Fruit fly (Drosophila melanogaster): Measurements from ENCODE around the gene CG46306.

CG46306 gene

dm6 chrX:16811213-16811749, 24.0 kb downstream of the CG46306 start, which contains the start of gene CG4829:
Gene CG4829, plus strand, starts transcription at chrX:16811699.
- TF ChIP-seq Sp1 (GFP tag; optimal IDR thresholded peaks at IDR 0.05) (peak; percentile 14), Vsx2 (GFP tag; optimal IDR thresholded peaks at IDR 0.05; ENCODE audit: partially characterized antibody) (no peak), foxo (GFP tag; optimal IDR thresholded peaks at IDR 0.05) (peak in 1 of 2 experiments; percentile 42), CG9705 (GFP tag; optimal IDR thresholded peaks at IDR 0.05) (no peak), sv (GFP tag; optimal IDR thresholded peaks at IDR 0.05) (peak; percentile 54), GATAd (GFP tag; optimal IDR thresholded peaks at IDR 0.05) (no peak), CG32264 (GFP tag; optimal IDR thresholded peaks at IDR 0.05) (no peak), Hr83 (GFP tag; optimal IDR thresholded peaks at IDR 0.05; ENCODE audit: poor library complexity, severe bottlenecking) (no peak), h (GFP tag; optimal IDR thresholded peaks at IDR 0.05) (peak; percentile 65), jim (GFP tag; optimal IDR thresholded peaks at IDR 0.05) (no peak), Rel (GFP tag; optimal IDR thresholded peaks at IDR 0.05) (no peak), Rel (tag; optimal IDR thresholded peaks at IDR 0.05) (no peak), dmrt93B (GFP tag; optimal IDR thresholded peaks at IDR 0.05) (peak; percentile 32), br (GFP tag; optimal IDR thresholded peaks at IDR 0.05) (peak; percentile 31), Hnf4 (GFP tag; optimal IDR thresholded peaks at IDR 0.05) (no peak), CrebA (GFP tag; optimal IDR thresholded peaks at IDR 0.05; ENCODE audit: borderline replicate concordance) (no peak), N (GFP tag; optimal IDR thresholded peaks at IDR 0.05) (no peak), brk (GFP tag; optimal IDR thresholded peaks at IDR 0.05) (no peak), dsf (GFP tag; optimal IDR thresholded peaks at IDR 0.05; ENCODE audit: borderline replicate concordance) (no peak), HLH106 (tag; optimal IDR thresholded peaks at IDR 0.05) (peak; percentile 64), Mio (GFP tag; optimal IDR thresholded peaks at IDR 0.05) (no peak), OdsH (GFP tag; optimal IDR thresholded peaks at IDR 0.05) (peak; percentile 9), fru (GFP tag; optimal IDR thresholded peaks at IDR 0.05) (peak; percentile 40), pan (optimal IDR thresholded peaks at IDR 0.05) (no peak), sage (GFP tag; optimal IDR thresholded peaks at IDR 0.05) (no peak), woc (GFP tag; optimal IDR thresholded peaks at IDR 0.05) (no peak), psq (GFP tag; optimal IDR thresholded peaks at IDR 0.05) (no peak), lola (GFP tag; optimal IDR thresholded peaks at IDR 0.05) (no peak), dl (GFP tag; optimal IDR thresholded peaks at IDR 0.05; ENCODE audit: insufficient read depth in 1 of 2, partially characterized antibody in 2 of 2) (no peak), ey (GFP tag; optimal IDR thresholded peaks at IDR 0.05) (peak; percentile 33), Abd-B (GFP tag; optimal IDR thresholded peaks at IDR 0.05) (no peak), usp (GFP tag; optimal IDR thresholded peaks at IDR 0.05) (no peak), Myc (optimal IDR thresholded peaks at IDR 0.05) (no peak), tai (GFP tag; optimal IDR thresholded peaks at IDR 0.05) (no peak), Jra (GFP tag; optimal IDR thresholded peaks at IDR 0.05) (no peak), Dfd (GFP tag; optimal IDR thresholded peaks at IDR 0.05) (no peak), Hr78 (GFP tag; optimal IDR thresholded peaks at IDR 0.05) (no peak), rgr (GFP tag; optimal IDR thresholded peaks at IDR 0.05) (peak; percentile 40), Dif (GFP tag; optimal IDR thresholded peaks at IDR 0.05; ENCODE audit: partially characterized antibody) (no peak)

DNA sequence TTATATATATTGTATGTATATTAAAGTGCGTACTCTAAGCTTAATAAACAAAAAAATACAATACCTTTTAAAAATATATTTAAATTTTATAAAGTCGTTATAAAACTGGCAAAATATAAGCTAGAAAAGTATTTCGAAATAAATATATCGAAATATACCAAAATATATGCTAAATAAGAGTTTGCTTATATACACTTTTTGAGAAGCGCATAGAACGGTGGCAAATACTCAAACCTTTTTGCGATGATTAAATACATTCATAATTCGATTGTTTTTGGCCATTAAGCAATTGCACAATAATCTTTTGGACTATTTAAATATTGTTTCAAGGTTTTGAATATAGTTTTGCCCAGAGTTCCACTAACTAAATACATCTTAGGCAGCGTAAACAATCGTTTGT, 26.2 kb downstream of the CG46306 start:
- TF ChIP-seq ey (GFP tag; optimal IDR thresholded peaks at IDR 0.05) (no peak), Dfd (GFP tag; optimal IDR thresholded peaks at IDR 0.05) (no peak), sage (GFP tag; optimal IDR thresholded peaks at IDR 0.05) (no peak), Hr78 (GFP tag; optimal IDR thresholded peaks at IDR 0.05) (no peak), Vsx2 (GFP tag; optimal IDR thresholded peaks at IDR 0.05; ENCODE audit: partially characterized antibody) (no peak)

DNA sequence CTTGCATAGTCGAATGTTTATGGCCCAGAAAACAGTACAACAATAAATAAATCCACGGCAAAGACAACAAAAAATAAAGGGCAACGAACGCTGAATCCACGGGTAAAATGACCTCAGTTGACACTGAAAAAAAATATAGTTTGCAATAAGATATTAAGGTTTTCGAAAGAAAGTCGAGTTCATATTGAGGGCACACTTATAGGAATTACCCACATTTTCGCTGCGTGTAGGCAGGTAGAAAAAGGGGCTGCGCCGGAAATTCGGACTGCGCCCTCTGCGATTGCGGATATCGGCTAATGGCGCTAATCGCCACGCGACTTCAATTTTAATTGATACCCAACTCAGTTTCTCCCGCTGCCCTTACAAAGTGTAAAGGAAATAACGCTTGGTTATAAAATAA, 26.7 kb downstream of the CG46306 start:
- no peak for TF ChIP-seq h (GFP tag; optimal IDR thresholded peaks at IDR 0.05)
- TF ChIP-seq foxo (GFP tag; optimal IDR thresholded peaks at IDR 0.05) = no peak
- TF ChIP-seq jim (GFP tag; optimal IDR thresholded peaks at IDR 0.05) = no peak
- no peak for TF ChIP-seq CG9705 (GFP tag; optimal IDR thresholded peaks at IDR 0.05)
- no peak for TF ChIP-seq sage (GFP tag; optimal IDR thresholded peaks at IDR 0.05)
- TF ChIP-seq Mio (GFP tag; optimal IDR thresholded peaks at IDR 0.05) = no peak
- no peak for TF ChIP-seq usp (GFP tag; optimal IDR thresholded peaks at IDR 0.05)
- no peak for TF ChIP-seq lola (GFP tag; optimal IDR thresholded peaks at IDR 0.05)
- TF ChIP-seq Hnf4 (GFP tag; optimal IDR thresholded peaks at IDR 0.05) = no peak
- no peak for TF ChIP-seq sv (GFP tag; optimal IDR thresholded peaks at IDR 0.05)
- no peak for TF ChIP-seq br (GFP tag; optimal IDR thresholded peaks at IDR 0.05)
- no peak for TF ChIP-seq ey (GFP tag; optimal IDR thresholded peaks at IDR 0.05)
- no peak for TF ChIP-seq CrebA (GFP tag; optimal IDR thresholded peaks at IDR 0.05; ENCODE audit: borderline replicate concordance)
- no peak for TF ChIP-seq rgr (GFP tag; optimal IDR thresholded peaks at IDR 0.05)
- no peak for TF ChIP-seq Hr83 (GFP tag; optimal IDR thresholded peaks at IDR 0.05; ENCODE audit: poor library complexity, severe bottlenecking)
- TF ChIP-seq dl (GFP tag; optimal IDR thresholded peaks at IDR 0.05; ENCODE audit: insufficient read depth in 1 of 2, partially characterized antibody in 2 of 2) = no peak
- no peak for TF ChIP-seq dsf (GFP tag; optimal IDR thresholded peaks at IDR 0.05; ENCODE audit: borderline replicate concordance)
- no peak for TF ChIP-seq fru (GFP tag; optimal IDR thresholded peaks at IDR 0.05)
